Comparison of ENCODE assay signal across 1 fruit fly cellular context in the genomic region with DNA sequence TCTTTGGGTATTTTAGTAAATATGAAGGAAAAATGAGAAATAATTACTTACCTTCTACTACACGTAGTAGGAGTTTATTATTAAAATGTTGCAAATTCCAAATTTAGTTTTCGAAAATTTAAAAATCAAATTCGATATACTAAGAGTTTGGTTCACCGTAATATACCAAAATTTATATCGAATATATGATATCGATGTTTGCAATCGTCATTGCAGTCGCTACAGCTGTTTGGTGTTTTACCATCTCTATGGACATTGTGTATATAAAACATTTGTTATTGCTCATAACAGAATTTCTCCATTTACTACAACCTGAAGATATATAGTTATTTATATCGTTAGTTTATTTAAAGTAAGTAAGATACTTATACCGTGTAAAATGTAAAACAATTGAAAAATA.
TF ChIP-seq lines count a peak whose summit lies in the region.

CG6443 (plus strand) TSS at position 228 of the 400 bp plus-strand sequence.

TF ChIP-seq in whole organism, embryonic, 481 proteins besides CTCF, POLR2A, EP300 and RAD21 (continued from another document):
- TF ChIP-seq disco-r (GFP tag; optimal IDR thresholded peaks at IDR 0.05; lab: Kevin White, UChicago) (no peak), CG10654 (GFP tag; optimal IDR thresholded peaks at IDR 0.05; lab: Kevin White, UChicago) (no peak), en (GFP tag; optimal IDR thresholded peaks at IDR 0.05; lab: Kevin White, UChicago) (no peak), trem (tag; optimal IDR thresholded peaks at IDR 0.05; lab: Kevin White, UChicago) (peak; percentile 56), ash1 (GFP tag; optimal IDR thresholded peaks at IDR 0.05; lab: Kevin White, UChicago) (no peak), Mad (GFP tag; optimal IDR thresholded peaks at IDR 0.05; lab: Kevin White, UChicago) (no peak), chinmo (GFP tag; IDR thresholded peaks at IDR 0.05; lab: Robert Waterston, UW; ENCODE audit: partially characterized antibody) (0 out of 4 replicates have a peak, but pooled peaks have one; percentile 10), sna (GFP tag; IDR thresholded peaks at IDR 0.05; lab: Robert Waterston, UW; ENCODE audit: partially characterized antibody) (peak; percentile 88), CG6654 (GFP tag; optimal IDR thresholded peaks at IDR 0.05; lab: Kevin White, UChicago) (no peak), gfzf (GFP tag; optimal IDR thresholded peaks at IDR 0.05; lab: Kevin White, UChicago) (peak; percentile 15), C15 (GFP tag; IDR thresholded peaks at IDR 0.05; lab: Robert Waterston, UW) (no peak), CG34224 (GFP tag; IDR thresholded peaks at IDR 0.05; lab: Robert Waterston, UW; ENCODE audit: partially characterized antibody) (peak; percentile 87), salm (tag; optimal IDR thresholded peaks at IDR 0.05; lab: Kevin White, UChicago) (no peak), sc (optimal IDR thresholded peaks at IDR 0.05; lab: Kevin White, UChicago) (no peak), sc (GFP tag; optimal IDR thresholded peaks at IDR 0.05; lab: Kevin White, UChicago) (no peak), ERR (GFP tag; optimal IDR thresholded peaks at IDR 0.05; lab: Kevin White, UChicago) (no peak), crp (GFP tag; optimal IDR thresholded peaks at IDR 0.05; lab: Kevin White, UChicago) (peak; percentile 67 to 91), zfh1 (GFP tag; IDR thresholded peaks at IDR 0.05; lab: Robert Waterston, UW) (no peak), Dp (GFP tag; optimal IDR thresholded peaks at IDR 0.05; lab: Kevin White, UChicago) (peak; percentile 86), Six4 (GFP tag; optimal IDR thresholded peaks at IDR 0.05; lab: Kevin White, UChicago) (no peak), stwl (tag; optimal IDR thresholded peaks at IDR 0.05; lab: Kevin White, UChicago) (peak; percentile 89), Ets65A (GFP tag; lab: Kevin White, UChicago) (no peak), YL-1 (GFP tag; optimal IDR thresholded peaks at IDR 0.05; lab: Kevin White, UChicago) (peak; percentile 3), CG12104 (GFP tag; optimal IDR thresholded peaks at IDR 0.05; lab: Kevin White, UChicago) (no peak), MBD-R2 (GFP tag; IDR thresholded peaks at IDR 0.05; lab: Robert Waterston, UW) (peak; percentile 40; the same call in 1 of the 2 replicates), CG13894 (tag; optimal IDR thresholded peaks at IDR 0.05; lab: Kevin White, UChicago) (no peak), wek (GFP tag; optimal IDR thresholded peaks at IDR 0.05; lab: Kevin White, UChicago) (no peak), Sox102F (GFP tag; optimal IDR thresholded peaks at IDR 0.05; lab: Kevin White, UChicago) (no peak), pum (GFP tag; optimal IDR thresholded peaks at IDR 0.05; lab: Kevin White, UChicago) (no peak), her (GFP tag; optimal IDR thresholded peaks at IDR 0.05; lab: Kevin White, UChicago) (no peak), CG8290 (GFP tag; optimal IDR thresholded peaks at IDR 0.05; lab: Kevin White, UChicago) (no peak), CG8290 (tag; optimal IDR thresholded peaks at IDR 0.05; lab: Kevin White, UChicago) (no peak), kay (GFP tag; optimal IDR thresholded peaks at IDR 0.05; lab: Kevin White, UChicago) (no peak), CG10147 (GFP tag; optimal IDR thresholded peaks at IDR 0.05; lab: Kevin White, UChicago) (no peak), nerfin-2 (GFP tag; IDR thresholded peaks at IDR 0.05; lab: Robert Waterston, UW; ENCODE audit: partially characterized antibody) (peak; percentile 75), gsb (GFP tag; IDR thresholded peaks at IDR 0.05; lab: Robert Waterston, UW) (no peak), CG10267 (tag; optimal IDR thresholded peaks at IDR 0.05; lab: Kevin White, UChicago) (peak; percentile 20), CG14860 (GFP tag; IDR thresholded peaks at IDR 0.05; lab: Robert Waterston, UW; ENCODE audit: partially characterized antibody) (peak; percentile 67), amos (GFP tag; IDR thresholded peaks at IDR 0.05; lab: Robert Waterston, UW; ENCODE audit: partially characterized antibody) (peak; percentile 81), Nf-YB (GFP tag; optimal IDR thresholded peaks at IDR 0.05; lab: Kevin White, UChicago) (no peak), fd96Cb (tag; optimal IDR thresholded peaks at IDR 0.05; lab: Kevin White, UChicago) (no peak), CG13287 (GFP tag; IDR thresholded peaks at IDR 0.05; lab: Robert Waterston, UW; ENCODE audit: partially characterized antibody) (peak; percentile 90), CG1832 (GFP tag; optimal IDR thresholded peaks at IDR 0.05; lab: Kevin White, UChicago) (no peak), chm (GFP tag; IDR thresholded peaks at IDR 0.05; lab: Robert Waterston, UW) (no peak), zen2 (GFP tag; IDR thresholded peaks at IDR 0.05; lab: Robert Waterston, UW; ENCODE audit: partially characterized antibody) (peak; percentile 8; the same call in 1 of the 3 replicates), Opbp (GFP tag; IDR thresholded peaks at IDR 0.05; lab: Robert Waterston, UW; ENCODE audit: partially characterized antibody) (peak; percentile 75; the same call in 2 of the 3 replicates), CG6791 (GFP tag; IDR thresholded peaks at IDR 0.05; lab: Robert Waterston, UW; ENCODE audit: partially characterized antibody) (peak; percentile 74), Gug (GFP tag; IDR thresholded peaks at IDR 0.05; lab: Robert Waterston, UW) (no peak), bbx (GFP tag; IDR thresholded peaks at IDR 0.05; lab: Robert Waterston, UW; ENCODE audit: partially characterized antibody) (peak; percentile 68), E2f2 (GFP tag; IDR thresholded peaks at IDR 0.05; lab: Robert Waterston, UW) (peak; percentile 89), CG12219 (GFP tag; optimal IDR thresholded peaks at IDR 0.05; lab: Kevin White, UChicago) (no peak), corto (GFP tag; optimal IDR thresholded peaks at IDR 0.05; lab: Kevin White, UChicago) (no peak), unc-4 (GFP tag; IDR thresholded peaks at IDR 0.05; lab: Robert Waterston, UW; ENCODE audit: partially characterized antibody) (peak; percentile 84), CG12744 (GFP tag; optimal IDR thresholded peaks at IDR 0.05; lab: Kevin White, UChicago) (no peak), vnd (GFP tag; IDR thresholded peaks at IDR 0.05; lab: Robert Waterston, UW; ENCODE audit: partially characterized antibody) (peak; percentile 58; the same call in 1 of the 3 replicates), MTF-1 (GFP tag; optimal IDR thresholded peaks at IDR 0.05; lab: Kevin White, UChicago; ENCODE audit: borderline replicate concordance) (no peak), CG15696 (tag; optimal IDR thresholded peaks at IDR 0.05; lab: Kevin White, UChicago) (no peak), CG6813 (GFP tag; optimal IDR thresholded peaks at IDR 0.05; lab: Kevin White, UChicago) (no peak), Drgx (GFP tag; IDR thresholded peaks at IDR 0.05; lab: Robert Waterston, UW) (no peak), CG4617 (GFP tag; optimal IDR thresholded peaks at IDR 0.05; lab: Kevin White, UChicago; ENCODE audit: borderline replicate concordance) (peak; percentile 11), hkb (optimal IDR thresholded peaks at IDR 0.05; lab: Kevin White, UChicago) (no peak), hkb (GFP tag; IDR thresholded peaks at IDR 0.05; lab: Robert Waterston, UW) (no peak), CG12659 (GFP tag; optimal IDR thresholded peaks at IDR 0.05; lab: Kevin White, UChicago) (peak; percentile 56), Ssrp (tag; optimal IDR thresholded peaks at IDR 0.05; lab: Kevin White, UChicago) (no peak), phol (tag; optimal IDR thresholded peaks at IDR 0.05; lab: Kevin White, UChicago) (peak; percentile 9), nom (GFP tag; optimal IDR thresholded peaks at IDR 0.05; lab: Kevin White, UChicago) (no peak), CG5245 (GFP tag; optimal IDR thresholded peaks at IDR 0.05; lab: Kevin White, UChicago) (no peak), CG16813 (GFP tag; IDR thresholded peaks at IDR 0.05; lab: Robert Waterston, UW; ENCODE audit: partially characterized antibody) (peak; percentile 74), tx (GFP tag; optimal IDR thresholded peaks at IDR 0.05; lab: Kevin White, UChicago) (no peak), Asciz (GFP tag; optimal IDR thresholded peaks at IDR 0.05; lab: Kevin White, UChicago) (no peak), CG1603 (tag; optimal IDR thresholded peaks at IDR 0.05; lab: Kevin White, UChicago) (peak; percentile 27), CG7271 (tag; optimal IDR thresholded peaks at IDR 0.05; lab: Kevin White, UChicago) (no peak), hb (GFP tag; IDR thresholded peaks at IDR 0.05; lab: Robert Waterston, UW; ENCODE audit: partially characterized antibody) (0 out of 3 replicates have a peak, but pooled peaks have one; percentile 20), CG2120 (GFP tag; optimal IDR thresholded peaks at IDR 0.05; lab: Kevin White, UChicago) (no peak), CG12299 (tag; optimal IDR thresholded peaks at IDR 0.05; lab: Kevin White, UChicago) (no peak), knrl (GFP tag; IDR thresholded peaks at IDR 0.05; lab: Robert Waterston, UW; ENCODE audit: partially characterized antibody) (peak; percentile 63), org-1 (GFP tag; optimal IDR thresholded peaks at IDR 0.05; lab: Kevin White, UChicago) (no peak), CG2116 (GFP tag; optimal IDR thresholded peaks at IDR 0.05; lab: Kevin White, UChicago) (peak; percentile 73), CG5180 (GFP tag; optimal IDR thresholded peaks at IDR 0.05; lab: Kevin White, UChicago) (no peak), abd-A (tag; optimal IDR thresholded peaks at IDR 0.05; lab: Kevin White, UChicago) (no peak), Dref (GFP tag; IDR thresholded peaks at IDR 0.05; lab: Robert Waterston, UW) (peak; percentile 86), CG4707 (GFP tag; optimal IDR thresholded peaks at IDR 0.05; lab: Kevin White, UChicago) (no peak), Hand (GFP tag; optimal IDR thresholded peaks at IDR 0.05; lab: Kevin White, UChicago) (no peak), ab (GFP tag; optimal IDR thresholded peaks at IDR 0.05; lab: Kevin White, UChicago) (no peak), prd (optimal IDR thresholded peaks at IDR 0.05; lab: Kevin White, UChicago) (no peak), prd (GFP tag; IDR thresholded peaks at IDR 0.05; lab: Robert Waterston, UW) (no peak), Bgb (GFP tag; IDR thresholded peaks at IDR 0.05; lab: Robert Waterston, UW; ENCODE audit: partially characterized antibody) (peak; percentile 75), sens (GFP tag; lab: Kevin White, UChicago) (peak; percentile 63), caup (GFP tag; optimal IDR thresholded peaks at IDR 0.05; lab: Kevin White, UChicago; ENCODE audit: severe bottlenecking) (no peak), CG17359 (tag; optimal IDR thresholded peaks at IDR 0.05; lab: Kevin White, UChicago) (no peak), MESR4 (GFP tag; optimal IDR thresholded peaks at IDR 0.05; lab: Kevin White, UChicago) (peak; percentile 30), BEAF-32 (GFP tag; optimal IDR thresholded peaks at IDR 0.05; lab: Kevin White, UChicago) (peak; percentile 80)
